Fruit fly (Drosophila melanogaster) whole organism, embryonic: ENCODE measurements around the gene Ubi-p5E.
A peak's percentile ranks its signal among the peaks of the same experiment; 100 is the strongest.

Source experiments
- Atf-2 ChIP-seq: fragments of 200-800 bp; sonication (Bioruptor generic); optimal IDR thresholded peaks from 2 replicates; lab custom pipeline; 2016; ENCODE audit warnings: missing biosample characterization, missing genetic modification characterization
- Awh ChIP-seq: fragments of 200-800 bp; sonication (Bioruptor generic); IDR thresholded peaks from 2 replicates; pipeline ENCODE4, ENCODE4 v1.3.6; 2022; ENCODE audit warnings: missing biosample characterization, missing genetic modification characterization
- CG10274 ChIP-seq: fragments of 200-800 bp; sonication (Bioruptor generic); optimal IDR thresholded peaks from 3 replicates; lab custom pipeline; 2017; ENCODE audit warnings: missing biosample characterization, mild to moderate bottlenecking, missing genetic modification characterization
- CG10462 ChIP-seq: fragments of 200-800 bp; sonication (Bioruptor generic); optimal IDR thresholded peaks from 2 replicates; lab custom pipeline; 2016; ENCODE audit warnings: missing biosample characterization, missing genetic modification characterization
- CG10654 ChIP-seq: fragments of 200-800 bp; sonication (Bioruptor generic); optimal IDR thresholded peaks from 2 replicates; lab custom pipeline; 2016; ENCODE audit warnings: missing biosample characterization, missing genetic modification characterization
- CG12236 ChIP-seq: fragments of 200-800 bp; sonication (Bioruptor generic); optimal IDR thresholded peaks from 2 replicates; lab custom pipeline; 2016; ENCODE audit warnings: missing biosample characterization, missing genetic modification characterization
- CG12299 ChIP-seq: fragments of 200-800 bp; sonication (Bioruptor generic); optimal IDR thresholded peaks from 2 replicates; lab custom pipeline; 2018; ENCODE audit warnings: missing biosample characterization, mild to moderate bottlenecking, missing genetic modification characterization
- CG12391 ChIP-seq: fragments of 200-800 bp; sonication (Bioruptor generic); optimal IDR thresholded peaks from 3 replicates; lab custom pipeline; 2018; ENCODE audit warnings: missing biosample characterization, mild to moderate bottlenecking, missing genetic modification characterization, moderate library complexity
- CG13123 ChIP-seq: fragments of 200-800 bp; sonication (Bioruptor generic); optimal IDR thresholded peaks from 2 replicates; lab custom pipeline; 2016; ENCODE audit warnings: missing biosample characterization, missing genetic modification characterization
- CG2712 ChIP-seq: fragments of 200-800 bp; optimal IDR thresholded peaks from 3 replicates; lab custom pipeline; 2019; ENCODE audit warnings: missing biosample characterization, mild to moderate bottlenecking, missing genetic modification characterization, moderate library complexity
- CG3065 ChIP-seq: fragments of 200-800 bp; sonication (Bioruptor generic); optimal IDR thresholded peaks from 2 replicates; lab custom pipeline; 2016; ENCODE audit warnings: missing biosample characterization, missing genetic modification characterization
- CG31365 ChIP-seq: fragments of 200-800 bp; sonication (Bioruptor generic); optimal IDR thresholded peaks from 2 replicates; lab custom pipeline; 2018; ENCODE audit warnings: missing biosample characterization, mild to moderate bottlenecking, missing genetic modification characterization
- CG32532 ChIP-seq: fragments of 200-800 bp; sonication (Bioruptor generic); IDR thresholded peaks from 2 replicates; pipeline ENCODE4 v1.3.6; 2022; ENCODE audit warnings: missing biosample characterization, missing genetic modification characterization
- CG4730 ChIP-seq: fragments of 200-800 bp; sonication (Bioruptor generic); IDR thresholded peaks from 2 replicates; pipeline ENCODE4 v1.3.6; 2022; ENCODE audit warnings: missing biosample characterization, missing genetic modification characterization
- CG4854 ChIP-seq: fragments of 200-800 bp; sonication (Bioruptor generic); optimal IDR thresholded peaks from 2 replicates; lab custom pipeline; 2016; ENCODE audit warnings: missing biosample characterization, missing genetic modification characterization, inconsistent platforms
- CG5953 ChIP-seq: fragments of 200-800 bp; sonication (Bioruptor generic); IDR thresholded peaks from 2 replicates; pipeline ENCODE4 v1.3.6; 2022; ENCODE audit warnings: missing biosample characterization, missing genetic modification characterization
- CG6272 ChIP-seq: fragments of 200-800 bp; sonication (Bioruptor generic); IDR thresholded peaks from 2 replicates; pipeline ENCODE4 v1.3.6; 2022; ENCODE audit warnings: missing biosample characterization, missing genetic modification characterization
- CG7963 ChIP-seq: fragments of 200-800 bp; sonication (Bioruptor generic); IDR thresholded peaks from 3 replicates; pipeline ENCODE4 v1.3.6; 2022; ENCODE audit warnings: missing biosample characterization, missing genetic modification characterization; ENCODE audit not compliant: partially characterized antibody
- CG8281 ChIP-seq: fragments of 200-800 bp; sonication (Bioruptor generic); optimal IDR thresholded peaks from 2 replicates; lab custom pipeline; 2018; ENCODE audit warnings: missing biosample characterization, mild to moderate bottlenecking, missing genetic modification characterization, moderate library complexity
- CG9609 ChIP-seq: fragments of 200-800 bp; sonication (Bioruptor generic); optimal IDR thresholded peaks from 3 replicates; lab custom pipeline; 2016; ENCODE audit warnings: missing biosample characterization, missing genetic modification characterization
- CG9817 ChIP-seq: fragments of 200-800 bp; sonication (Bioruptor generic); optimal IDR thresholded peaks from 2 replicates; lab custom pipeline; 2018; ENCODE audit warnings: missing biosample characterization, mild to moderate bottlenecking, missing genetic modification characterization, moderate library complexity
- CHES-1-like ChIP-seq: fragments of 200-800 bp; sonication (Bioruptor generic); optimal IDR thresholded peaks from 2 replicates; lab custom pipeline; 2016; ENCODE audit warnings: missing biosample characterization, missing genetic modification characterization
- CkIIα-i1 ChIP-seq: fragments of 200-800 bp; sonication (Bioruptor generic); IDR thresholded peaks from 2 replicates; pipeline ENCODE4 v1.3.6; 2022; ENCODE audit warnings: missing biosample characterization, missing genetic modification characterization
- Doc2 ChIP-seq: fragments of 200-800 bp; sonication (Bioruptor generic); IDR thresholded peaks from 2 replicates; pipeline ENCODE4 v1.3.6; 2022; ENCODE audit warnings: missing biosample characterization, missing genetic modification characterization
- Dref ChIP-seq: fragments of 200-800 bp; sonication (Bioruptor generic); IDR thresholded peaks from 2 replicates; pipeline ENCODE4 v1.3.6; 2022; ENCODE audit warnings: missing biosample characterization, missing genetic modification characterization
- E2f2 ChIP-seq: fragments of 200-800 bp; sonication (Bioruptor generic); IDR thresholded peaks from 2 replicates; pipeline ENCODE4 v1.3.6; 2022; ENCODE audit warnings: missing biosample characterization, missing genetic modification characterization
- HLHmδ ChIP-seq: fragments of 200-800 bp; sonication (Bioruptor generic); optimal IDR thresholded peaks from 2 replicates; lab custom pipeline; 2018; ENCODE audit warnings: missing biosample characterization, mild to moderate bottlenecking, missing genetic modification characterization, moderate library complexity
- Hsf ChIP-seq: fragments of 200-800 bp; sonication (Bioruptor generic); optimal IDR thresholded peaks from 3 replicates; lab custom pipeline; 2016; ENCODE audit warnings: missing biosample characterization, missing genetic modification characterization
- Jarid2 ChIP-seq: fragments of 200-800 bp; sonication (Bioruptor generic); optimal IDR thresholded peaks from 3 replicates; lab custom pipeline; 2017; ENCODE audit warnings: mild to moderate bottlenecking, missing biosample characterization, missing genetic modification reagents, missing genetic modification characterization
- Lim3 ChIP-seq: fragments of 200-800 bp; sonication (Bioruptor generic); IDR thresholded peaks from 2 replicates; pipeline ENCODE4 v1.3.6; 2022; ENCODE audit warnings: missing biosample characterization, missing genetic modification characterization
- Med ChIP-seq: fragments of 200-800 bp; sonication (Bioruptor generic); peaks from one replicate; lab custom pipeline; 2016; ENCODE audit warnings: missing biosample characterization, missing genetic modification characterization, mild to moderate bottlenecking, inconsistent platforms, moderate library complexity
- NFAT ChIP-seq: fragments of 200-800 bp; sonication (Bioruptor generic); IDR thresholded peaks from 2 replicates; pipeline ENCODE4 v1.3.6; 2022; ENCODE audit warnings: missing biosample characterization, missing genetic modification characterization
- NK7.1 ChIP-seq: fragments of 200-800 bp; sonication (Bioruptor generic); optimal IDR thresholded peaks from 3 replicates; lab custom pipeline; 2016; ENCODE audit warnings: missing biosample characterization, missing genetic modification characterization
- Ssrp ChIP-seq: fragments of 200-800 bp; sonication (Bioruptor generic); optimal IDR thresholded peaks from 2 replicates; lab custom pipeline; 2018; ENCODE audit warnings: missing biosample characterization, mild to moderate bottlenecking, missing genetic modification characterization, moderate library complexity
- az2 ChIP-seq: fragments of 200-800 bp; sonication (Bioruptor generic); optimal IDR thresholded peaks from 3 replicates; lab custom pipeline; 2016; ENCODE audit warnings: missing biosample characterization, missing genetic modification characterization
- bcd ChIP-seq: fragments of 200-800 bp; sonication (Bioruptor generic); optimal IDR thresholded peaks from 2 replicates; lab custom pipeline; 2017; ENCODE audit warnings: missing biosample characterization, mild to moderate bottlenecking, missing genetic modification characterization
- chinmo ChIP-seq: fragments of 200-800 bp; sonication (Bioruptor generic); IDR thresholded peaks from 4 replicates; pipeline ENCODE4 v1.3.6; 2022; ENCODE audit warnings: missing biosample characterization, missing genetic modification characterization; ENCODE audit not compliant: partially characterized antibody
- corto ChIP-seq: fragments of 200-800 bp; sonication (Bioruptor generic); optimal IDR thresholded peaks from 2 replicates; lab custom pipeline; 2016; ENCODE audit warnings: missing biosample characterization, mild to moderate bottlenecking, missing genetic modification characterization, moderate library complexity
- dati ChIP-seq: fragments of 200-800 bp; sonication (Bioruptor generic); IDR thresholded peaks from 2 replicates; pipeline ENCODE4 v1.3.6; 2022; ENCODE audit warnings: missing biosample characterization, missing genetic modification characterization
- eve ChIP-seq, 2 experiments: fragments of >200 bp; optimal IDR thresholded peaks; 2 replicates each; lab custom pipeline; 2017; ENCODE audit warnings: missing biosample characterization in 2 of 2, missing genetic modification characterization in 2 of 2
- fd3F ChIP-seq: fragments of 200-800 bp; sonication (Bioruptor generic); optimal IDR thresholded peaks from 2 replicates; lab custom pipeline; 2018; ENCODE audit warnings: missing biosample characterization, mild to moderate bottlenecking, missing genetic modification characterization, moderate library complexity
- fd64A ChIP-seq: fragments of 200-800 bp; sonication (Bioruptor generic); optimal IDR thresholded peaks from 3 replicates; lab custom pipeline; 2018; ENCODE audit warnings: missing biosample characterization, mild to moderate bottlenecking, missing genetic modification characterization
- gt ChIP-seq: fragments of 200-800 bp; sonication (Bioruptor generic); IDR thresholded peaks from 2 replicates; pipeline ENCODE4 v1.3.6; 2022; ENCODE audit warnings: missing biosample characterization, missing genetic modification characterization
- hkb ChIP-seq, 2 experiments: fragments of 200-800 bp in 1 of 2; fragments of >200 bp in 1 of 2; sonication (Bioruptor generic) in 1 of 2; IDR thresholded peaks in 1 of 2; optimal IDR thresholded peaks in 1 of 2; 2 replicates each; pipeline versions ENCODE4 v1.3.6 to Lab custom; 2017 to 2022; ENCODE audit warnings: missing biosample characterization in 1 of 2, missing genetic modification characterization in 1 of 2
- insv ChIP-seq, 2 experiments: fragments of 200-800 bp; sonication (Bioruptor generic); optimal IDR thresholded peaks; 3 replicates each; lab custom pipeline; 2016 to 2018; ENCODE audit warnings: missing biosample characterization in 2 of 2, missing genetic modification characterization in 2 of 2
- stwl ChIP-seq: fragments of 200-800 bp; sonication (Bioruptor generic); optimal IDR thresholded peaks from 3 replicates; lab custom pipeline; 2018; ENCODE audit warnings: missing biosample characterization, mild to moderate bottlenecking, missing genetic modification characterization, moderate library complexity
- tap ChIP-seq: fragments of 200-800 bp; optimal IDR thresholded peaks from 3 replicates; lab custom pipeline; 2019; ENCODE audit warnings: missing biosample characterization, mild to moderate bottlenecking, missing genetic modification characterization, moderate library complexity
- trem ChIP-seq: fragments of 200-800 bp; optimal IDR thresholded peaks from 3 replicates; lab custom pipeline; 2019; ENCODE audit warnings: missing biosample characterization, mild to moderate bottlenecking, missing genetic modification characterization, moderate library complexity
- trh ChIP-seq: fragments of 200-800 bp; sonication (Bioruptor generic); optimal IDR thresholded peaks from 2 replicates; lab custom pipeline; 2016; ENCODE audit warnings: missing biosample characterization, missing genetic modification characterization
- vfl ChIP-seq: fragments of 200-800 bp; sonication (Bioruptor generic); optimal IDR thresholded peaks from 2 replicates; lab custom pipeline; 2016; ENCODE audit warnings: missing biosample characterization, missing genetic modification characterization

Ubi-p5E gene

dm6 chrX:6263614-6264130 lies 15.8 kb downstream of the Ubi-p5E start (continued):
- peak; percentile 42; the same call in 1 of the 2 replicates for TF ChIP-seq E2f2 (GFP tag; lab: Robert Waterston, UW)
- TF ChIP-seq CG2712 (tag; lab: Kevin White, UChicago): peak; percentile 77
- no peak for TF ChIP-seq HLHmδ (GFP tag; lab: Kevin White, UChicago)
- no peak for TF ChIP-seq CkIIα-i1 (GFP tag; lab: Robert Waterston, UW)
- TF ChIP-seq tap (tag; lab: Kevin White, UChicago): peak; percentile 70
- TF ChIP-seq CG12391: peak; percentile 71
- peak; percentile 51 for TF ChIP-seq CG31365 (tag; lab: Kevin White, UChicago)
- TF ChIP-seq Lim3 (GFP tag; lab: Robert Waterston, UW): no peak
- no peak for TF ChIP-seq chinmo (GFP tag; lab: Robert Waterston, UW)
- TF ChIP-seq corto (GFP tag; lab: Kevin White, UChicago): no peak
- peak; percentile 49 for TF ChIP-seq CG9609 (GFP tag; lab: Kevin White, UChicago)
- TF ChIP-seq Atf-2 (GFP tag; lab: Kevin White, UChicago): peak; percentile 24
- peak; percentile 36 for TF ChIP-seq CG10462 (GFP tag; lab: Kevin White, UChicago)
- TF ChIP-seq CG6272 (GFP tag; lab: Robert Waterston, UW): peak; percentile 33; the same call in 1 of the 2 replicates
- peak; percentile 94 for TF ChIP-seq Med (GFP tag; lab: Kevin White, UChicago)
- peak; percentile 49 for TF ChIP-seq az2 (GFP tag; lab: Kevin White, UChicago)
- TF ChIP-seq CHES-1-like (GFP tag; lab: Kevin White, UChicago): peak; percentile 13
- TF ChIP-seq Ssrp: peak; percentile 60
- no peak for TF ChIP-seq trh
- no peak for TF ChIP-seq gt
- no peak for TF ChIP-seq Dref (GFP tag; lab: Robert Waterston, UW)
- TF ChIP-seq CG10654: peak; percentile 37
- peak; percentile 66 for TF ChIP-seq CG9817 (tag; lab: Kevin White, UChicago)
- TF ChIP-seq CG12299 (tag; lab: Kevin White, UChicago): peak; percentile 62
- peak; percentile 71 for TF ChIP-seq CG32532 (GFP tag; lab: Robert Waterston, UW)
- no peak for TF ChIP-seq hkb (optimal IDR thresholded peaks at IDR 0.05; lab: Kevin White, UChicago)
- TF ChIP-seq hkb (GFP tag; IDR thresholded peaks at IDR 0.05; lab: Robert Waterston, UW): peak; percentile 84
- peak; percentile 49; the same call in 1 of the 2 replicates for TF ChIP-seq CG4730 (GFP tag; lab: Robert Waterston, UW)
- peak; percentile 59 for TF ChIP-seq fd3F (GFP tag; lab: Kevin White, UChicago)
- TF ChIP-seq insv (GFP tag; optimal IDR thresholded peaks at IDR 0.05; lab: Kevin White, UChicago): peak in 1 of 2 experiments; percentile 36
- TF ChIP-seq stwl: no peak
- peak; percentile 68 for TF ChIP-seq Jarid2 (GFP tag; lab: Kevin White, UChicago)
- no peak for TF ChIP-seq CG12236
- TF ChIP-seq Hsf (GFP tag; lab: Kevin White, UChicago): peak; percentile 54
- TF ChIP-seq NK7.1 (GFP tag; lab: Kevin White, UChicago): no peak
- no peak for TF ChIP-seq CG5953 (GFP tag; lab: Robert Waterston, UW)
- peak; percentile 72 for TF ChIP-seq CG10274 (GFP tag; lab: Kevin White, UChicago)
- no peak for TF ChIP-seq CG3065 (GFP tag; lab: Kevin White, UChicago)
- TF ChIP-seq CG13123 (GFP tag; lab: Kevin White, UChicago): no peak
- TF ChIP-seq Doc2 (GFP tag; lab: Robert Waterston, UW): no peak
- TF ChIP-seq dati (GFP tag; lab: Robert Waterston, UW): no peak
- 0 out of 2 replicates have a peak, but pooled peaks have one; percentile 9 for TF ChIP-seq Awh (GFP tag; lab: Robert Waterston, UW)
- TF ChIP-seq bcd (GFP tag; lab: Kevin White, UChicago): peak; percentile 84
- TF ChIP-seq eve (GFP tag; optimal IDR thresholded peaks at IDR 0.05; lab: Kevin White, UChicago): no peak
- TF ChIP-seq CG7963: no peak
- TF ChIP-seq CG4854 (GFP tag; lab: Kevin White, UChicago): peak; percentile 61
- TF ChIP-seq CG8281 (tag; lab: Kevin White, UChicago): peak; percentile 46
- peak; percentile 33 for TF ChIP-seq fd64A (GFP tag; lab: Kevin White, UChicago)
- TF ChIP-seq trem (tag; lab: Kevin White, UChicago): peak; percentile 22
- TF ChIP-seq vfl (GFP tag; lab: Kevin White, UChicago): peak; percentile 30
- TF ChIP-seq NFAT: no peak
